Worm (Caenorhabditis elegans) whole organism, late embryonic: Measurements from ENCODE around the gene K11E4.6.
A peak's percentile ranks its signal among the peaks of the same experiment; 100 is the strongest.

Source experiments
- C08G9.2 ChIP-seq: sonication (generic microtip); optimal IDR thresholded peaks from 2 replicates; lab custom pipeline; 2016; ENCODE audit warnings: mild to moderate bottlenecking, missing genetic modification characterization, moderate library complexity, missing compliant biosample characterization
- K02D7.2 ChIP-seq: sonication (generic microtip); optimal IDR thresholded peaks from 2 replicates; lab custom pipeline; 2017; ENCODE audit warnings: mild to moderate bottlenecking, missing genetic modification characterization, missing compliant biosample characterization
- K09A11.1 ChIP-seq: sonication (generic microtip); optimal IDR thresholded peaks from 2 replicates; lab custom pipeline; 2017; ENCODE audit warnings: antibody characterized with exemption, mild to moderate bottlenecking, missing genetic modification characterization, missing compliant biosample characterization; ENCODE audit not compliant: insufficient read depth
- T23F11.4 ChIP-seq: fragments of 200-800 bp; sonication (Bioruptor generic); optimal IDR thresholded peaks from 2 replicates; lab custom pipeline; 2018; ENCODE audit warnings: mild to moderate bottlenecking, missing genetic modification characterization, missing compliant biosample characterization
- ama-1 ChIP-seq: fragments of 150-350 bp; optimal IDR thresholded peaks from 2 replicates; lab custom pipeline; 2014
- ceh-18 ChIP-seq: sonication (generic microtip); optimal IDR thresholded peaks from 2 replicates; lab custom pipeline; 2016; ENCODE audit warnings: missing genetic modification characterization, missing compliant biosample characterization
- ceh-2 ChIP-seq: sonication (generic microtip); optimal IDR thresholded peaks from 2 replicates; lab custom pipeline; 2016; ENCODE audit warnings: missing genotype, missing genetic modification characterization, missing compliant biosample characterization
- ceh-30 ChIP-seq: fragments of 150-350 bp; optimal IDR thresholded peaks from 2 replicates; lab custom pipeline; 2014; ENCODE audit warnings: missing biosample characterization, missing genetic modification characterization
- ceh-31 ChIP-seq: sonication (generic microtip); optimal IDR thresholded peaks from 2 replicates; lab custom pipeline; 2016; ENCODE audit warnings: missing genetic modification characterization, missing compliant biosample characterization
- ceh-34 ChIP-seq: sonication (generic microtip); optimal IDR thresholded peaks from 2 replicates; lab custom pipeline; 2016; ENCODE audit warnings: mild to moderate bottlenecking, missing genetic modification characterization, missing compliant biosample characterization
- ceh-45 ChIP-seq: fragments of 200-800 bp; sonication (Bioruptor generic); IDR thresholded peaks from 2 replicates; pipeline ENCODE4 v1.3.6; 2022; ENCODE audit warnings: missing genetic modification reagents, missing genetic modification characterization, missing compliant biosample characterization
- dmd-4 ChIP-seq: sonication (generic microtip); optimal IDR thresholded peaks from 2 replicates; lab custom pipeline; 2016; ENCODE audit warnings: borderline replicate concordance, missing genetic modification characterization, missing compliant biosample characterization
- elt-2 ChIP-seq: sonication (generic microtip); optimal IDR thresholded peaks from 2 replicates; lab custom pipeline; 2016; ENCODE audit warnings: missing genetic modification reagents, missing genetic modification characterization, missing compliant biosample characterization
- ets-4 ChIP-seq: sonication (generic microtip); optimal IDR thresholded peaks from 2 replicates; lab custom pipeline; 2016; ENCODE audit warnings: missing genetic modification characterization, missing compliant biosample characterization
- fax-1 ChIP-seq: sonication (generic microtip); optimal IDR thresholded peaks from 2 replicates; lab custom pipeline; 2016; ENCODE audit warnings: missing genotype, missing genetic modification characterization, missing compliant biosample characterization
- fkh-10 ChIP-seq: fragments of 150-350 bp; optimal IDR thresholded peaks from 2 replicates; lab custom pipeline; 2014; ENCODE audit warnings: missing biosample characterization, missing genetic modification reagents, missing genetic modification characterization
- fkh-6 ChIP-seq: sonication (generic microtip); optimal IDR thresholded peaks from 2 replicates; lab custom pipeline; 2016; ENCODE audit warnings: missing genetic modification characterization, missing compliant biosample characterization
- gmeb-2 ChIP-seq: sonication (generic microtip); optimal IDR thresholded peaks from 2 replicates; lab custom pipeline; 2016; ENCODE audit warnings: missing genetic modification characterization, inconsistent platforms, missing compliant biosample characterization
- hlh-15 ChIP-seq: sonication (generic microtip); optimal IDR thresholded peaks from 2 replicates; lab custom pipeline; 2016; ENCODE audit warnings: missing genetic modification characterization, missing compliant biosample characterization
- hlh-30 ChIP-seq: sonication (generic microtip); optimal IDR thresholded peaks from 2 replicates; lab custom pipeline; 2017; ENCODE audit warnings: antibody characterized with exemption, missing genetic modification characterization, missing compliant biosample characterization; ENCODE audit not compliant: insufficient read depth
- hlh-6 ChIP-seq: sonication (generic microtip); optimal IDR thresholded peaks from 2 replicates; lab custom pipeline; 2016; ENCODE audit warnings: missing genotype, missing genetic modification characterization, missing compliant biosample characterization
- hlh-8 ChIP-seq: sonication (generic microtip); optimal IDR thresholded peaks from 2 replicates; lab custom pipeline; 2016; ENCODE audit warnings: missing genotype, missing genetic modification characterization, missing compliant biosample characterization
- madf-2 ChIP-seq: sonication (generic microtip); optimal IDR thresholded peaks from 2 replicates; lab custom pipeline; 2017; ENCODE audit warnings: missing genetic modification characterization, missing compliant biosample characterization
- mec-3 ChIP-seq: sonication (generic microtip); optimal IDR thresholded peaks from 2 replicates; lab custom pipeline; 2016; ENCODE audit warnings: borderline replicate concordance, missing genetic modification characterization, missing compliant biosample characterization
- nfya-1 ChIP-seq: sonication (generic microtip); optimal IDR thresholded peaks from 2 replicates; lab custom pipeline; 2017; ENCODE audit warnings: missing genetic modification characterization, mild to moderate bottlenecking, missing compliant biosample characterization, antibody characterized with exemption, moderate library complexity
- nhr-232 ChIP-seq: sonication (generic microtip); optimal IDR thresholded peaks from 2 replicates; lab custom pipeline; 2016; ENCODE audit warnings: missing genetic modification characterization, missing compliant biosample characterization
- pat-9 ChIP-seq: fragments of 200-800 bp; sonication (Bioruptor generic); optimal IDR thresholded peaks from 2 replicates; lab custom pipeline; 2018; ENCODE audit warnings: mild to moderate bottlenecking, missing genetic modification characterization, moderate library complexity, missing compliant biosample characterization
- pax-1 ChIP-seq: fragments of 150-350 bp; optimal IDR thresholded peaks from 2 replicates; lab custom pipeline; 2014; ENCODE audit warnings: missing biosample characterization, missing genetic modification characterization
- pha-2 ChIP-seq: sonication (generic microtip); optimal IDR thresholded peaks from 2 replicates; lab custom pipeline; 2017; ENCODE audit warnings: mild to moderate bottlenecking, missing genetic modification characterization, missing compliant biosample characterization
- pha-4 ChIP-seq: fragments of 150-350 bp; optimal IDR thresholded peaks from 2 replicates; lab custom pipeline; 2018; ENCODE audit warnings: missing biosample characterization, missing genetic modification reagents, missing genetic modification characterization
- pqm-1 ChIP-seq: sonication (generic microtip); optimal IDR thresholded peaks from 2 replicates; lab custom pipeline; 2016; ENCODE audit warnings: missing genetic modification characterization, missing compliant biosample characterization
- pros-1 ChIP-seq: fragments of 150-350 bp; optimal IDR thresholded peaks from 2 replicates; lab custom pipeline; 2014; ENCODE audit warnings: missing biosample characterization, missing genetic modification reagents, missing genetic modification characterization
- ref-2 ChIP-seq: sonication (generic microtip); optimal IDR thresholded peaks from 2 replicates; lab custom pipeline; 2016; ENCODE audit warnings: missing genetic modification characterization, missing compliant biosample characterization
- sdc-2 ChIP-seq: sonication (generic microtip); optimal IDR thresholded peaks from 2 replicates; lab custom pipeline; 2016; ENCODE audit warnings: missing genotype, missing genetic modification characterization, missing compliant biosample characterization
- sox-2 ChIP-seq: fragments of 200-800 bp; sonication (Bioruptor generic); IDR thresholded peaks from 2 replicates; pipeline ENCODE4 v1.3.6; 2022; ENCODE audit warnings: missing genetic modification reagents, missing genetic modification characterization, missing compliant biosample characterization
- syd-9 ChIP-seq: sonication (generic microtip); optimal IDR thresholded peaks from 2 replicates; lab custom pipeline; 2016; ENCODE audit warnings: mild to moderate bottlenecking, missing genetic modification characterization, moderate library complexity, missing compliant biosample characterization
- tbx-2 ChIP-seq: sonication (generic microtip); optimal IDR thresholded peaks from 2 replicates; lab custom pipeline; 2016; ENCODE audit warnings: missing genetic modification characterization, missing compliant biosample characterization
- ttx-3 ChIP-seq: sonication (generic microtip); optimal IDR thresholded peaks from 2 replicates; lab custom pipeline; 2016; ENCODE audit warnings: missing genetic modification reagents, missing genetic modification characterization, missing compliant biosample characterization
- unc-3 ChIP-seq, 2 experiments: fragments of 200-800 bp in 1 of 2; sonication (Bioruptor generic) in 1 of 2; sonication (generic microtip) in 1 of 2; conservative IDR thresholded peaks in 1 of 2; optimal IDR thresholded peaks in 1 of 2; 2 replicates each; pipeline versions ENCODE4 v1.3.6 to Lab custom; 2016 to 2022; ENCODE audit warnings: missing compliant biosample characterization in 2 of 2, missing genetic modification characterization in 2 of 2, missing genetic modification reagents in 1 of 2
- unc-86 ChIP-seq: sonication (generic microtip); optimal IDR thresholded peaks from 2 replicates; lab custom pipeline; 2016; ENCODE audit warnings: missing genetic modification characterization, missing compliant biosample characterization
- ztf-16 ChIP-seq: sonication (generic microtip); optimal IDR thresholded peaks from 2 replicates; lab custom pipeline; 2017; ENCODE audit warnings: missing genetic modification characterization, missing compliant biosample characterization

Gene K11E4.6

DNA sequence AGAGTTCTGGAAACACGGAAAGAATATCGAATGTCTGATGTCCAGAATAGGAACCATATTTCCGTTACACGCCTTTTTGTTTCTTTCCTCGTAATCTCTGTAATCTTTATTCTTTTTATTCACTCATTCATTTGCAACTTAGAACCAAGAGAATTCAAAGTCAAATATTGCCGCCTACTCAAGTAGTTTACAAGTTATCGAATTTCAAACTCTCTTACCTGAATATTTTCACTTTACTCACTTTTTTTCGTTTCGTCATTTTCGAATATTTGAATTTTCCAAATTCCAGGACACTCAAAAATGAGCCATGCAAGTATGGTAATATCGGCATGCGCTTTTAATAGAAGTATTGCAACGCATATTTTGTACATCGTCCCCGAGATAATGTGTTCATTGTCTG, at the start of gene K11E4.6:
TSS of gene K11E4.6 (plus strand) at position 301 of the 400 bp plus-strand sequence.
- TF ChIP-seq hlh-6 (tag; lab: Kevin White, UChicago) = no peak
- TF ChIP-seq pros-1 (tag; lab: Kevin White, UChicago) = no peak
- TF ChIP-seq K09A11.1 (tag; lab: Kevin White, UChicago) = no peak
- no peak for TF ChIP-seq fkh-10
- TF ChIP-seq tbx-2 = no peak
- no peak for TF ChIP-seq pat-9
- TF ChIP-seq ceh-34 (tag; lab: Kevin White, UChicago) = no peak
- TF ChIP-seq ets-4 (tag; lab: Kevin White, UChicago) = no peak
- TF ChIP-seq ceh-18 = no peak
- no peak for TF ChIP-seq ama-1 (lab: Kevin White, UChicago)
- TF ChIP-seq unc-86 (tag; lab: Kevin White, UChicago) = no peak
- TF ChIP-seq sdc-2 (tag; lab: Kevin White, UChicago) = no peak

DNA sequence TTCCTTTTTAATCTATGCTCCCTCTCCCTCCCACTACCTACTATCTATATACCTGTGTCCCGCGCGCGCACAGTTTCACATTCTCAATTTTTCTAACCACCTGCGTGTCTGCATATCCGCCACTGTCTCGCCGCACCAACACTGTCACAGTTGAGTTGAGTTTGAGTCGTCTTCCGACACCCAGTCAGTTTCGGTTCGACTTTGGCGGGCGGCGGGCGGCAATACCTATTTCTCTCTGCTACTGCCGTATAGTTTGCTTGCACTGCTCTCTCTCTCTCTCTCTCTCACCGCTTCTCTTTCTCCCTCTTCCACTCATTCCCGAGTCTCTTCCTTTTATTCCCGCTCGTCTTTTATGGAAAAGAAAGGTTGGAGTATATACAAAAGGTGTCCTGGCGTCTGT, 49.0 kb upstream of the K11E4.6 start:
- no peak for TF ChIP-seq hlh-15
- peak; percentile 43 for TF ChIP-seq ceh-18
- no peak for TF ChIP-seq pqm-1 (tag; lab: Kevin White, UChicago)
- peak; percentile 71 for TF ChIP-seq pax-1 (tag; lab: Kevin White, UChicago)
- TF ChIP-seq ztf-16 (tag; lab: Kevin White, UChicago) = peak; percentile 50
- TF ChIP-seq hlh-30 (tag; lab: Kevin White, UChicago) = peak; percentile 25
- TF ChIP-seq tbx-2 = peak; percentile 42
- peak; percentile 24 for TF ChIP-seq elt-2 (tag; lab: Kevin White, UChicago)
- no peak for TF ChIP-seq ceh-30 (tag; lab: Kevin White, UChicago)
- TF ChIP-seq fkh-6 (tag; lab: Kevin White, UChicago) = peak; percentile 38
- peak; percentile 38 for TF ChIP-seq nfya-1 (tag; lab: Kevin White, UChicago)
- TF ChIP-seq mec-3 (tag; lab: Kevin White, UChicago) = no peak
- peak; percentile 53 for TF ChIP-seq ceh-31 (tag; lab: Kevin White, UChicago)
- peak; percentile 17 for TF ChIP-seq fax-1 (tag; lab: Kevin White, UChicago)
- peak; percentile 6 for TF ChIP-seq ceh-2
- no peak for TF ChIP-seq dmd-4 (tag; lab: Kevin White, UChicago)
- peak; percentile 33 for TF ChIP-seq pros-1 (tag; lab: Kevin White, UChicago)
- peak; percentile 46 for TF ChIP-seq T23F11.4 (GFP tag; lab: Kevin White, UChicago)
- TF ChIP-seq pha-4 (tag; lab: Kevin White, UChicago) = no peak
- TF ChIP-seq sdc-2 (tag; lab: Kevin White, UChicago) = peak; percentile 41
- no peak for TF ChIP-seq sox-2
- peak; percentile 23 for TF ChIP-seq C08G9.2
- TF ChIP-seq ttx-3 (tag; lab: Kevin White, UChicago) = no peak
- TF ChIP-seq pha-2 (tag; lab: Kevin White, UChicago) = peak; percentile 20
- TF ChIP-seq hlh-8 (tag; lab: Kevin White, UChicago) = no peak
- TF ChIP-seq ref-2 (tag; lab: Kevin White, UChicago) = peak; percentile 56
- TF ChIP-seq ceh-34 (tag; lab: Kevin White, UChicago) = peak; percentile 23
- no peak for TF ChIP-seq ceh-45
- TF ChIP-seq unc-3 (GFP tag; conservative IDR thresholded peaks at IDR 0.05; lab: Robert Waterston, UW) = no peak
- TF ChIP-seq unc-3 (tag; optimal IDR thresholded peaks at IDR 0.05; lab: Kevin White, UChicago) = no peak

DNA sequence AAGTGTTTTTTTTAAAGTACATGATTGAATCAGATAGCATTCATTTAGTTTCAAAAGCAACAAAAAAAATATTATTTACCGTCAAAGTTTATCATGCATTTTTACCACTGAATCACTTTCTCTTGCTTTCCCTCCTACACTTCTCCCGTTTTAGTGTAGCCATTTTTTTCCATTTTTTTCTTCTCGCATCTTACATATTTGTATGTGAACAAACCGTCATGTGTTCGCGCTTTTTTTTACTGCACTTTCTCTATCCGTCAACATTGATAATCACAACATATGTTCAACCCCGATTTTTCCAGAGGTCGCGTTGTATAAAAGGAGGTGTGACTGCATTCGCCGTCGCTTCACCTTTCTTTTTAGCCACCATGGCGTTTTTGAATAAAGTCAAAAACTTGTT, 47.6 kb upstream of the K11E4.6 start, which contains the start of gene gck-4:
TSS of gene gck-4 (plus strand) at position 301 of the 400 bp plus-strand sequence.
- TF ChIP-seq nhr-232 (no peak), unc-86 (tag; lab: Kevin White, UChicago) (no peak), madf-2 (tag; lab: Kevin White, UChicago) (no peak), pros-1 (tag; lab: Kevin White, UChicago) (no peak), fkh-10 (no peak), sox-2 (no peak), K02D7.2 (tag; lab: Kevin White, UChicago) (no peak), syd-9 (tag; lab: Kevin White, UChicago) (no peak), gmeb-2 (no peak)
